Worm (Caenorhabditis elegans) whole organism, L1 larva: ENCODE data around the gene srz-75.

Source experiments
- egl-27 ChIP-seq, 2 experiments: fragments of 150-350 bp in 1 of 2; sonication (generic microtip); optimal IDR thresholded peaks; 3 replicates each; lab custom pipeline; 2017 to 2018; ENCODE audit warnings: missing biosample characterization in 2 of 2, missing genetic modification characterization in 2 of 2, missing genetic modification reagents in 2 of 2
- lin-39 ChIP-seq: fragments of 150-350 bp; optimal IDR thresholded peaks from 2 replicates; lab custom pipeline; 2014; ENCODE audit warnings: missing biosample characterization, missing genetic modification reagents, missing genetic modification characterization
- nhr-237 ChIP-seq: fragments of 150-350 bp; optimal IDR thresholded peaks from 2 replicates; lab custom pipeline; 2014; ENCODE audit warnings: missing biosample characterization, missing genetic modification characterization
- nhr-76 ChIP-seq: sonication (generic microtip); optimal IDR thresholded peaks from 2 replicates; lab custom pipeline; 2017; ENCODE audit warnings: missing biosample characterization, missing genetic modification characterization
- pag-3 ChIP-seq: sonication (generic microtip); optimal IDR thresholded peaks from 2 replicates; lab custom pipeline; 2017; ENCODE audit warnings: missing genetic modification characterization, mild to moderate bottlenecking, missing compliant biosample characterization, antibody characterized with exemption, borderline replicate concordance; ENCODE audit not compliant: insufficient read depth
- swsn-7 ChIP-seq: sonication (generic microtip); optimal IDR thresholded peaks from 2 replicates; lab custom pipeline; 2016; ENCODE audit warnings: missing genetic modification characterization, missing compliant biosample characterization
- unc-86 ChIP-seq: sonication (generic microtip); optimal IDR thresholded peaks from 2 replicates; lab custom pipeline; 2016; ENCODE audit warnings: missing genetic modification characterization, missing compliant biosample characterization
- ztf-11 ChIP-seq, 2 experiments: sonication (generic microtip); optimal IDR thresholded peaks; 2 replicates each; lab custom pipeline; 2016 to 2017; ENCODE audit warnings: missing genetic modification characterization in 2 of 2, missing biosample characterization in 1 of 2, missing compliant biosample characterization in 1 of 2

DNA sequence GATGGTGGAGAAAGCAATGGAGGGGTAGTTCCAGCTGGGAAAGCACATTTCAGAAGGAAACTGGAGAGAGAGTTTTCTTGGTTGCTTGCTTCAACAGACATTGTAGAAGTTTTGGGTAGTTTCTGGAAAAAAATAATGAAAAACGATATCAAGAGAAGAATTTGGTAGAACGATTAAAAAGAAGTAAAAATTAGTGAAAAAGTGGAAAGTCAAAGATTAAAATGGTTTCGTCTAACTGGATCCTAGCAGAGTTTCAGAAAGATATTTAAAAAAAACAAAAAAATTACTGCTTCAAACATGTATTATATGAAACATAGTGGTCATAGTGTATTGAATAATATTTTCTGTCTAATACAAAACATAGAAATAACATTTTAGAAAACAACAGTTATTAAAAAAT is 13.4 kb downstream of the srz-75 start, which contains the start of gene F38C2.7:
- TF ChIP-seq unc-86 (no peak), egl-27 (tag; optimal IDR thresholded peaks at IDR 0.05; lab: Kevin White, UChicago) (no peak), lin-39 (tag; lab: Kevin White, UChicago) (no peak), nhr-237 (tag; lab: Kevin White, UChicago) (no peak), nhr-76 (tag; lab: Kevin White, UChicago) (no peak), swsn-7 (tag; lab: Kevin White, UChicago) (no peak), pag-3 (tag; lab: Kevin White, UChicago) (no peak), ztf-11 (tag; optimal IDR thresholded peaks at IDR 0.05; lab: Kevin White, UChicago) (no peak)
